Fruit fly (Drosophila melanogaster): Measurements from ENCODE around the gene CG14826.
A peak's percentile ranks its signal among the peaks of the same experiment; 100 is the strongest.

The CG14826 gene

DNA sequence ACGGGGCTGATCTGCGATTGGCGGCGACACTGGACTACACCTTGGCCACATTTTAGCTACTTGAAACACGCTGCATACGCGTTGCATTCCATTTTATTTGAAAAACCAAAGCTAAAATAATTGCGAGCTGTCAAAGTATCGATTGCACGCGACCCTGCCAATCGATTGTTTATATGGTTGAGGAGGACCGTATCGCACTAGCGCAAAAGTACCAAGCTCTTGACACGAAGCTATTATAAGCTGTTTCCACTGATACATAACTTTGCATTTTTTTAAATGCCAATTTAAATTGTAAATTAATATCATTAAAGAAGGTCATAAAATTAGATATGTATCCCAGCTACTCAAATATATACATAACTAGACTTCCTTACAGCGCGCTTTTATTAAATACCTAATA is 14.9 kb downstream of the CG14826 start, which contains the start of gene Cdc27 (continued):
- TF ChIP-seq CG4404 (GFP tag; IDR thresholded peaks at IDR 0.05) (no peak), ara (GFP tag; IDR thresholded peaks at IDR 0.05) (no peak), da (GFP tag; optimal IDR thresholded peaks at IDR 0.05) (no peak), CG11093 (GFP tag; IDR thresholded peaks at IDR 0.05) (no peak), hth (optimal IDR thresholded peaks at IDR 0.05) (no peak), bowl (GFP tag; IDR thresholded peaks at IDR 0.05) (no peak), NK7.1 (GFP tag; optimal IDR thresholded peaks at IDR 0.05) (no peak), Xbp1 (GFP tag; optimal IDR thresholded peaks at IDR 0.05) (peak; percentile 33), fd96Cb (tag; optimal IDR thresholded peaks at IDR 0.05) (peak; percentile 9), CG7271 (tag; optimal IDR thresholded peaks at IDR 0.05) (no peak), CG11247 (GFP tag; IDR thresholded peaks at IDR 0.05) (no peak), BEAF-32 (GFP tag; optimal IDR thresholded peaks at IDR 0.05) (peak; percentile 88), peb (GFP tag; IDR thresholded peaks at IDR 0.05) (no peak), ewg (GFP tag; optimal IDR thresholded peaks at IDR 0.05) (no peak), Gug (GFP tag; IDR thresholded peaks at IDR 0.05) (no peak), sens (GFP tag) (peak; percentile 93), Dll (GFP tag; IDR thresholded peaks at IDR 0.05; ENCODE audit: partially characterized antibody) (peak; percentile 85), NfI (GFP tag; optimal IDR thresholded peaks at IDR 0.05) (peak; percentile 53), CG2129 (GFP tag; IDR thresholded peaks at IDR 0.05; ENCODE audit: partially characterized antibody) (peak; percentile 37; the same call in 1 of the 2 replicates), Lhr (GFP tag; optimal IDR thresholded peaks at IDR 0.05) (peak; percentile 71), ap (GFP tag; IDR thresholded peaks at IDR 0.05) (no peak), salm (tag; optimal IDR thresholded peaks at IDR 0.05) (no peak), lbe (GFP tag; optimal IDR thresholded peaks at IDR 0.05) (no peak), sima (GFP tag; optimal IDR thresholded peaks at IDR 0.05) (no peak), tap (tag; optimal IDR thresholded peaks at IDR 0.05) (no peak), CG11560 (tag; IDR thresholded peaks at IDR 0.05) (peak; percentile 30; the same call in 1 of the 3 replicates), Jarid2 (GFP tag; optimal IDR thresholded peaks at IDR 0.05) (no peak), CG9797 (GFP tag; optimal IDR thresholded peaks at IDR 0.05) (peak; percentile 82), wek (GFP tag; optimal IDR thresholded peaks at IDR 0.05) (peak; percentile 21), Fer1 (GFP tag; optimal IDR thresholded peaks at IDR 0.05) (no peak), chif (GFP tag; optimal IDR thresholded peaks at IDR 0.05) (no peak), CG8281 (tag; optimal IDR thresholded peaks at IDR 0.05) (no peak), CG11695 (GFP tag; IDR thresholded peaks at IDR 0.05) (peak; percentile 30; the same call in 1 of the 3 replicates), abd-A (tag; optimal IDR thresholded peaks at IDR 0.05) (no peak), CG17568 (GFP tag; optimal IDR thresholded peaks at IDR 0.05) (no peak), vfl (GFP tag; optimal IDR thresholded peaks at IDR 0.05) (peak; percentile 24), vvl (GFP tag; IDR thresholded peaks at IDR 0.05) (peak; percentile 86), scrt (GFP tag; optimal IDR thresholded peaks at IDR 0.05) (peak; percentile 19), dmrt11E (tag; optimal IDR thresholded peaks at IDR 0.05) (peak; percentile 38), eve (GFP tag; optimal IDR thresholded peaks at IDR 0.05) (no peak), dan (GFP tag; IDR thresholded peaks at IDR 0.05) (no peak), zen (tag; optimal IDR thresholded peaks at IDR 0.05) (peak; percentile 84), nmo (GFP tag; optimal IDR thresholded peaks at IDR 0.05) (peak; percentile 72), CG10321 (GFP tag; IDR thresholded peaks at IDR 0.05) (no peak), tup (GFP tag; optimal IDR thresholded peaks at IDR 0.05) (no peak), Hr78 (GFP tag; optimal IDR thresholded peaks at IDR 0.05) (peak in 1 of 2 experiments; percentile 68), ci (GFP tag; IDR thresholded peaks at IDR 0.05) (peak; percentile 62; the same call in 2 of the 3 replicates), CG42726 (GFP tag; IDR thresholded peaks at IDR 0.05; ENCODE audit: partially characterized antibody) (peak; percentile 69; the same call in 1 of the 2 replicates), CG9932 (GFP tag; IDR thresholded peaks at IDR 0.05) (peak; percentile 72), CG30403 (GFP tag; optimal IDR thresholded peaks at IDR 0.05) (peak; percentile 57), Camta (GFP tag; optimal IDR thresholded peaks at IDR 0.05) (peak; percentile 53)

All from whole organism, embryonic.